Fruit fly (Drosophila melanogaster) whole organism, embryonic: ENCODE data around the gene Syx8.

Experiments used
- Asciz ChIP-seq: fragments of 200-800 bp; sonication (Bioruptor generic); optimal IDR thresholded peaks from 2 replicates; lab custom pipeline; 2017; ENCODE audit warnings: missing biosample characterization, mild to moderate bottlenecking, missing genetic modification characterization, missing genetic modification reagents
- Atf6 ChIP-seq: fragments of 200-800 bp; sonication (Bioruptor generic); IDR thresholded peaks from 2 replicates; pipeline ENCODE4 v1.3.6; 2022; ENCODE audit warnings: missing biosample characterization, missing genetic modification characterization
- CG10959 ChIP-seq: fragments of 200-800 bp; sonication (Bioruptor generic); IDR thresholded peaks from 2 replicates; pipeline ENCODE4 v1.3.6; 2022; ENCODE audit warnings: missing biosample characterization, missing genetic modification characterization
- CG13287 ChIP-seq: fragments of 200-800 bp; sonication (Bioruptor generic); IDR thresholded peaks from 2 replicates; pipeline ENCODE4 v1.3.6; 2022; ENCODE audit warnings: missing biosample characterization, missing genetic modification characterization; ENCODE audit not compliant: partially characterized antibody
- CG15514 ChIP-seq: fragments of 200-800 bp; sonication (Bioruptor generic); optimal IDR thresholded peaks from 3 replicates; lab custom pipeline; 2017; ENCODE audit warnings: missing biosample characterization, missing genetic modification characterization, mild to moderate bottlenecking, moderate library complexity, missing genetic modification reagents
- CG18011 ChIP-seq: fragments of 200-800 bp; sonication (Bioruptor generic); optimal IDR thresholded peaks from 2 replicates; lab custom pipeline; 2017; ENCODE audit warnings: missing biosample characterization, missing genetic modification characterization, mild to moderate bottlenecking, moderate library complexity, missing genotype
- CG33557 ChIP-seq: fragments of 200-800 bp; sonication (Bioruptor generic); optimal IDR thresholded peaks from 2 replicates; lab custom pipeline; 2019; ENCODE audit warnings: missing biosample characterization, mild to moderate bottlenecking, missing genetic modification characterization, moderate library complexity
- CG4820 ChIP-seq: fragments of 200-800 bp; sonication (Bioruptor generic); optimal IDR thresholded peaks from 3 replicates; lab custom pipeline; 2016; ENCODE audit warnings: missing biosample characterization, missing genetic modification characterization
- CG8089 ChIP-seq: fragments of 200-800 bp; sonication (Bioruptor generic); optimal IDR thresholded peaks from 3 replicates; lab custom pipeline; 2016; ENCODE audit warnings: missing biosample characterization, missing genetic modification characterization
- CG8281 ChIP-seq: fragments of 200-800 bp; sonication (Bioruptor generic); optimal IDR thresholded peaks from 2 replicates; lab custom pipeline; 2018; ENCODE audit warnings: missing biosample characterization, mild to moderate bottlenecking, missing genetic modification characterization, moderate library complexity
- CG8478 ChIP-seq: fragments of >200 bp; optimal IDR thresholded peaks from 2 replicates; lab custom pipeline; 2018
- CG8765 ChIP-seq: fragments of 200-800 bp; sonication (Bioruptor generic); IDR thresholded peaks from 2 replicates; pipeline ENCODE4 v1.3.6; 2022; ENCODE audit warnings: missing biosample characterization, missing genetic modification characterization
- CG9727 ChIP-seq: fragments of 200-800 bp; sonication (Bioruptor generic); optimal IDR thresholded peaks from 3 replicates; lab custom pipeline; 2017; ENCODE audit warnings: missing biosample characterization, mild to moderate bottlenecking, missing genetic modification characterization
- Camta ChIP-seq: fragments of 200-800 bp; sonication (Bioruptor generic); optimal IDR thresholded peaks from 2 replicates; lab custom pipeline; 2016; ENCODE audit warnings: missing biosample characterization, missing genetic modification characterization
- CkIIα-i1 ChIP-seq: fragments of 200-800 bp; sonication (Bioruptor generic); IDR thresholded peaks from 2 replicates; pipeline ENCODE4 v1.3.6; 2022; ENCODE audit warnings: missing biosample characterization, missing genetic modification characterization
- Dll ChIP-seq: fragments of 200-800 bp; sonication (Bioruptor generic); IDR thresholded peaks from 4 replicates; pipeline ENCODE4 v1.3.6; 2022; ENCODE audit warnings: missing biosample characterization, missing genetic modification characterization; ENCODE audit not compliant: partially characterized antibody
- E2f1 ChIP-seq: fragments of 200-800 bp; sonication (Bioruptor generic); IDR thresholded peaks from 2 replicates; pipeline ENCODE4 v1.3.6; 2022; ENCODE audit warnings: missing biosample characterization, missing genetic modification characterization
- Kr ChIP-seq: fragments of 200-800 bp; sonication (Bioruptor generic); optimal IDR thresholded peaks from 2 replicates; lab custom pipeline; 2017; ENCODE audit warnings: missing biosample characterization, mild to moderate bottlenecking, missing genetic modification characterization
- Lhr ChIP-seq: fragments of 200-800 bp; sonication (Bioruptor generic); optimal IDR thresholded peaks from 3 replicates; lab custom pipeline; 2017; ENCODE audit warnings: mild to moderate bottlenecking, missing biosample characterization, missing genetic modification reagents, missing genetic modification characterization
- Lpt ChIP-seq: fragments of >200 bp; optimal IDR thresholded peaks from 2 replicates; lab custom pipeline; 2018; ENCODE audit warnings: missing biosample characterization, missing genetic modification characterization
- MESR4 ChIP-seq: fragments of 200-800 bp; sonication (Bioruptor generic); optimal IDR thresholded peaks from 2 replicates; lab custom pipeline; 2018; ENCODE audit warnings: missing biosample characterization, mild to moderate bottlenecking, missing genetic modification characterization, moderate library complexity
- Optix ChIP-seq: fragments of 200-800 bp; sonication (Bioruptor generic); IDR thresholded peaks from 3 replicates; pipeline ENCODE4 v1.3.6; 2022; ENCODE audit warnings: missing biosample characterization, missing genetic modification characterization
- Ravus ChIP-seq: fragments of 200-800 bp; sonication (Bioruptor generic); IDR thresholded peaks from 2 replicates; pipeline ENCODE4 v1.3.6; 2022; ENCODE audit warnings: missing biosample characterization, missing genetic modification characterization
- Rx ChIP-seq: fragments of 200-800 bp; sonication (Bioruptor generic); IDR thresholded peaks from 2 replicates; pipeline ENCODE4 v1.3.6; 2022; ENCODE audit warnings: missing biosample characterization, missing genetic modification characterization
- Side ChIP-seq: fragments of 200-800 bp; sonication (Bioruptor generic); optimal IDR thresholded peaks from 2 replicates; lab custom pipeline; 2016; ENCODE audit warnings: missing biosample characterization, missing genetic modification characterization
- bbx ChIP-seq: fragments of 200-800 bp; sonication (Bioruptor generic); IDR thresholded peaks from 2 replicates; pipeline ENCODE4 v1.3.6; 2022; ENCODE audit warnings: missing biosample characterization, missing genetic modification characterization; ENCODE audit not compliant: partially characterized antibody
- bigmax ChIP-seq: fragments of 200-800 bp; sonication (Bioruptor generic); optimal IDR thresholded peaks from 2 replicates; lab custom pipeline; 2018; ENCODE audit warnings: missing biosample characterization, mild to moderate bottlenecking, missing genetic modification characterization
- btn ChIP-seq: fragments of 200-800 bp; sonication (Bioruptor generic); optimal IDR thresholded peaks from 2 replicates; lab custom pipeline; 2016; ENCODE audit warnings: missing biosample characterization, missing genetic modification characterization
- crc ChIP-seq: fragments of 200-800 bp; sonication (Bioruptor generic); optimal IDR thresholded peaks from 2 replicates; lab custom pipeline; 2016; ENCODE audit warnings: missing biosample characterization, missing genetic modification characterization
- da ChIP-seq: fragments of 200-800 bp; sonication (Bioruptor generic); optimal IDR thresholded peaks from 2 replicates; lab custom pipeline; 2016; ENCODE audit warnings: missing biosample characterization, missing genetic modification characterization
- dpn ChIP-seq, 2 experiments: fragments of 200-800 bp; sonication (Bioruptor generic); optimal IDR thresholded peaks; 3 replicates each; lab custom pipeline; 2016; ENCODE audit warnings: missing biosample characterization in 2 of 2, missing genetic modification characterization in 2 of 2
- en ChIP-seq: fragments of 200-800 bp; sonication (Bioruptor generic); optimal IDR thresholded peaks from 2 replicates; lab custom pipeline; 2016; ENCODE audit warnings: missing biosample characterization, missing genetic modification characterization
- eve ChIP-seq, 2 experiments: fragments of >200 bp; optimal IDR thresholded peaks; 2 replicates each; lab custom pipeline; 2017; ENCODE audit warnings: missing biosample characterization in 2 of 2, missing genetic modification characterization in 2 of 2
- ewg ChIP-seq: fragments of 200-800 bp; sonication (Bioruptor generic); optimal IDR thresholded peaks from 3 replicates; lab custom pipeline; 2017; ENCODE audit warnings: mild to moderate bottlenecking, missing biosample characterization, missing genetic modification reagents, missing genetic modification characterization
- eyg ChIP-seq: fragments of 200-800 bp; sonication (Bioruptor generic); optimal IDR thresholded peaks from 3 replicates; lab custom pipeline; 2016; ENCODE audit warnings: missing biosample characterization, missing genetic modification characterization
- fd3F ChIP-seq: fragments of 200-800 bp; sonication (Bioruptor generic); optimal IDR thresholded peaks from 2 replicates; lab custom pipeline; 2018; ENCODE audit warnings: missing biosample characterization, mild to moderate bottlenecking, missing genetic modification characterization, moderate library complexity
- grau ChIP-seq: fragments of 200-800 bp; optimal IDR thresholded peaks from 3 replicates; lab custom pipeline; 2019; ENCODE audit warnings: missing biosample characterization, mild to moderate bottlenecking, missing genetic modification characterization, moderate library complexity
- ind ChIP-seq: fragments of 200-800 bp; sonication (Bioruptor generic); optimal IDR thresholded peaks from 3 replicates; lab custom pipeline; 2016; ENCODE audit warnings: missing biosample characterization, missing genetic modification characterization
- lab ChIP-seq: fragments of 200-800 bp; sonication (Bioruptor generic); optimal IDR thresholded peaks from 3 replicates; lab custom pipeline; 2017; ENCODE audit warnings: missing biosample characterization, missing genetic modification characterization, mild to moderate bottlenecking, moderate library complexity, missing genetic modification reagents
- lmd ChIP-seq: fragments of 200-800 bp; sonication (Bioruptor generic); IDR thresholded peaks from 2 replicates; pipeline ENCODE4 v1.3.6; 2022; ENCODE audit warnings: missing biosample characterization, missing genetic modification characterization
- nau ChIP-seq: fragments of 200-800 bp; sonication (Bioruptor generic); optimal IDR thresholded peaks from 3 replicates; lab custom pipeline; 2017; ENCODE audit warnings: missing biosample characterization, mild to moderate bottlenecking, missing genetic modification characterization, missing genetic modification reagents
- nmo ChIP-seq: fragments of 200-800 bp; sonication (Bioruptor generic); optimal IDR thresholded peaks from 2 replicates; lab custom pipeline; 2018; ENCODE audit warnings: missing biosample characterization, mild to moderate bottlenecking, missing genetic modification characterization, moderate library complexity
- pho ChIP-seq: fragments of 200-800 bp; sonication (Bioruptor generic); optimal IDR thresholded peaks from 2 replicates; lab custom pipeline; 2016; ENCODE audit warnings: missing biosample characterization, missing genetic modification characterization
- pita ChIP-seq: fragments of 200-800 bp; sonication (Bioruptor generic); optimal IDR thresholded peaks from 2 replicates; lab custom pipeline; 2017; ENCODE audit warnings: missing biosample characterization, mild to moderate bottlenecking, missing genetic modification characterization
- seq ChIP-seq: fragments of 200-800 bp; sonication (Bioruptor generic); IDR thresholded peaks from 2 replicates; pipeline ENCODE4 v1.3.6; 2022; ENCODE audit warnings: missing biosample characterization, missing genetic modification characterization
- slou ChIP-seq: fragments of 200-800 bp; sonication (Bioruptor generic); optimal IDR thresholded peaks from 3 replicates; lab custom pipeline; 2016; ENCODE audit warnings: missing biosample characterization, missing genetic modification characterization
- so ChIP-seq: fragments of 200-800 bp; sonication (Bioruptor generic); IDR thresholded peaks from 3 replicates; pipeline ENCODE4 v1.3.6; 2022; ENCODE audit warnings: missing biosample characterization, missing genetic modification characterization
- sqz ChIP-seq: fragments of 200-800 bp; sonication (Bioruptor generic); optimal IDR thresholded peaks from 3 replicates; lab custom pipeline; 2018; ENCODE audit warnings: missing biosample characterization, mild to moderate bottlenecking, missing genetic modification characterization
- tgo ChIP-seq: fragments of 200-800 bp; sonication (Bioruptor generic); IDR thresholded peaks from 3 replicates; pipeline ENCODE4 v1.3.6; 2022; ENCODE audit warnings: missing biosample characterization, missing genetic modification characterization
- ttk ChIP-seq: fragments of 200-800 bp; sonication (Bioruptor generic); IDR thresholded peaks from 2 replicates; pipeline ENCODE4 v2.1.2; 2022; ENCODE audit warnings: missing biosample characterization, missing genetic modification characterization
- vvl ChIP-seq: fragments of 200-800 bp; sonication (Bioruptor generic); IDR thresholded peaks from 2 replicates; pipeline ENCODE4 v1.3.6; 2022; ENCODE audit warnings: missing biosample characterization, missing genetic modification characterization
- zfh1 ChIP-seq: fragments of 200-800 bp; sonication (Bioruptor generic); IDR thresholded peaks from 3 replicates; pipeline ENCODE4 v1.3.6; 2022; ENCODE audit warnings: missing biosample characterization, missing genetic modification characterization

Syx8 gene

dm6 chr3L:16581201-16581705 is 5.6 kb downstream of the Syx8 start, which contains the start of gene Smn (continued):
- TF ChIP-seq seq: no peak
- peak; percentile 16 for TF ChIP-seq nau (GFP tag; lab: Kevin White, UChicago)
- no peak for TF ChIP-seq pita (GFP tag; lab: Kevin White, UChicago)
- peak; percentile 53 for TF ChIP-seq lab
- no peak for TF ChIP-seq Kr (GFP tag; lab: Kevin White, UChicago)
- TF ChIP-seq lmd (GFP tag; lab: Robert Waterston, UW): no peak
- TF ChIP-seq bbx (GFP tag; lab: Robert Waterston, UW): peak; percentile 87
- TF ChIP-seq CG8089 (GFP tag; lab: Kevin White, UChicago): peak; percentile 31
- TF ChIP-seq CkIIα-i1 (GFP tag; lab: Robert Waterston, UW): no peak
- TF ChIP-seq crc (GFP tag; lab: Kevin White, UChicago): no peak
- no peak for TF ChIP-seq eyg (GFP tag; lab: Kevin White, UChicago)
- TF ChIP-seq da (GFP tag; lab: Kevin White, UChicago): no peak
- no peak; the same call in 1 of the 2 replicates for TF ChIP-seq vvl (GFP tag; lab: Robert Waterston, UW)
- no peak for TF ChIP-seq Optix (GFP tag; lab: Robert Waterston, UW)
- peak; percentile 57 for TF ChIP-seq CG15514
- no peak for TF ChIP-seq btn (GFP tag; lab: Kevin White, UChicago)
- peak; percentile 11 for TF ChIP-seq CG33557 (GFP tag; lab: Kevin White, UChicago)
- TF ChIP-seq CG8765: no peak
- peak; percentile 48 for TF ChIP-seq nmo
- TF ChIP-seq Side (GFP tag; lab: Kevin White, UChicago): peak; percentile 67
- TF ChIP-seq slou (GFP tag; lab: Kevin White, UChicago): no peak
- peak; percentile 84 for TF ChIP-seq CG13287 (GFP tag; lab: Robert Waterston, UW)
- peak; percentile 32 for TF ChIP-seq CG8281
- no peak for TF ChIP-seq CG8478 (lab: Kevin White, UChicago)
- no peak for TF ChIP-seq eve (GFP tag; optimal IDR thresholded peaks at IDR 0.05; lab: Kevin White, UChicago)
- TF ChIP-seq E2f1 (GFP tag; lab: Robert Waterston, UW): no peak
- peak; percentile 91 for TF ChIP-seq Dll
- no peak for TF ChIP-seq Rx (GFP tag; lab: Robert Waterston, UW)
- TF ChIP-seq tgo: no peak
- no peak; the same call in 2 of the 3 replicates for TF ChIP-seq so (GFP tag; lab: Robert Waterston, UW)
- TF ChIP-seq ewg (GFP tag; lab: Kevin White, UChicago): no peak
- TF ChIP-seq CG10959: no peak
- TF ChIP-seq Atf6 (GFP tag; lab: Robert Waterston, UW): no peak
- TF ChIP-seq MESR4 (GFP tag; lab: Kevin White, UChicago): no peak
- no peak for TF ChIP-seq sqz (GFP tag; lab: Kevin White, UChicago)
- no peak for TF ChIP-seq ttk
- TF ChIP-seq Ravus (GFP tag; lab: Robert Waterston, UW): no peak
- peak; percentile 27 for TF ChIP-seq CG4820
- TF ChIP-seq fd3F (GFP tag; lab: Kevin White, UChicago): peak; percentile 32
- TF ChIP-seq Asciz (GFP tag; lab: Kevin White, UChicago): no peak
- no peak for TF ChIP-seq bigmax
- no peak for TF ChIP-seq Lpt (GFP tag; lab: Kevin White, UChicago)
- peak; percentile 62 for TF ChIP-seq Camta
- peak; percentile 44 for TF ChIP-seq CG9727
- TF ChIP-seq Lhr (GFP tag; lab: Kevin White, UChicago): peak; percentile 35
- TF ChIP-seq zfh1: no peak
- TF ChIP-seq grau: peak; percentile 53
- TF ChIP-seq ind: peak; percentile 42
- TF ChIP-seq CG18011 (GFP tag; lab: Kevin White, UChicago): peak; percentile 23
- peak; percentile 58 for TF ChIP-seq pho (GFP tag; lab: Kevin White, UChicago)
- TF ChIP-seq en (GFP tag; lab: Kevin White, UChicago): peak; percentile 9
- peak; percentile 39 to 58 for TF ChIP-seq dpn (GFP tag; optimal IDR thresholded peaks at IDR 0.05; lab: Kevin White, UChicago)
